Worm (Caenorhabditis elegans): Measurements from ENCODE around the gene F59B2.13.

DNA sequence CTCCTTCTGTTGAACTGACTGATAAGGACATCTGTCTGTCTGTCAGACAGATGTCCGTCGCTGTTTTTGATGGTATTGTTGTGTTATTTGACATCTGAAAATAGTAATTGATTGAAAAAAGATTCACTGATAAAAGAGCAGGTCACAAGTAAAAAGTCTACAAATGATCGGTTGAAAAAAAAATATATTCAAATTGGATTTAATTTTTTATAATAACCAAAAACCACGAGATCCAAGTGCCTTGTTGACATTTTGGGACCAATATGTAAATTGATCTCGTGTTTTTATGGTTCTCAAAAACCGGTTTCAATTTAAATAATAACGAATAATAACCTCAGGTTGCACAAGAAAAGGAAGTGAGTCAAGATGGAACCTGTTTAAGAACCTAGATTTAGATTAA is at the start of gene F59B2.13:
- TF ChIP-seq sea-2 (GFP tag; IDR thresholded peaks at IDR 0.05) (no peak), atf-7 (tag; optimal IDR thresholded peaks at IDR 0.05) (no peak), xnd-1 (tag; optimal IDR thresholded peaks at IDR 0.05) (no peak), mel-28 (tag; optimal IDR thresholded peaks at IDR 0.05; ENCODE audit: borderline replicate concordance) (no peak), Y79H2A.3 (GFP tag; conservative IDR thresholded peaks at IDR 0.05) (no peak), aptf-3 (GFP tag; IDR thresholded peaks at IDR 0.05) (no peak), madf-6 (GFP tag; IDR thresholded peaks at IDR 0.05) (no peak), athp-1 (tag; optimal IDR thresholded peaks at IDR 0.05) (no peak), nhr-90 (tag; optimal IDR thresholded peaks at IDR 0.05) (no peak), ceh-91 (GFP tag; IDR thresholded peaks at IDR 0.05) (no peak), egl-44 (GFP tag; IDR thresholded peaks at IDR 0.05) (no peak), ztf-26 (tag; optimal IDR thresholded peaks at IDR 0.05) (no peak), snpc-4 (GFP tag; optimal IDR thresholded peaks at IDR 0.05) (no peak), snpc-4 (tag; optimal IDR thresholded peaks at IDR 0.05) (no peak), egl-18 (GFP tag; IDR thresholded peaks at IDR 0.05) (no peak)
